Worm (Caenorhabditis elegans): ENCODE data around the gene skpt-1.

- TF ChIP-seq nhr-28 (tag; optimal IDR thresholded peaks at IDR 0.05) (no peak), unc-62 (GFP tag; optimal IDR thresholded peaks at IDR 0.05) (no peak), unc-86 (tag; optimal IDR thresholded peaks at IDR 0.05) (peak; percentile 15), nhr-71 (tag; optimal IDR thresholded peaks at IDR 0.05) (peak; percentile 74), zag-1 (tag; optimal IDR thresholded peaks at IDR 0.05) (no peak), ama-1 (optimal IDR thresholded peaks at IDR 0.05) (no peak), ets-5 (GFP tag; IDR thresholded peaks at IDR 0.05) (no peak), fkh-10 (GFP tag; optimal IDR thresholded peaks at IDR 0.05) (no peak), ceh-82 (tag; optimal IDR thresholded peaks at IDR 0.05) (peak; percentile 9 to 58 (median 49)), lin-13 (GFP tag; optimal IDR thresholded peaks at IDR 0.05) (no peak), lin-39 (tag; optimal IDR thresholded peaks at IDR 0.05) (no peak)
These were observed 1.6 kb upstream of the skpt-1 start, which contains the start of gene F48E8.8 for ce11 chrIII:5449762-5450308.
